Fruit fly (Drosophila melanogaster) whole organism, embryonic: ENCODE measurements around the gene UQCR-Q.

Experiments
- Blimp-1 ChIP-seq: fragments of 200-800 bp; sonication (Bioruptor generic); optimal IDR thresholded peaks from 3 replicates; lab custom pipeline; 2018; ENCODE audit warnings: missing biosample characterization, missing genetic modification characterization, mild to moderate bottlenecking, moderate library complexity, missing genetic modification reagents
- CG10147 ChIP-seq: fragments of 200-800 bp; sonication (Bioruptor generic); optimal IDR thresholded peaks from 2 replicates; lab custom pipeline; 2019; ENCODE audit warnings: missing biosample characterization, mild to moderate bottlenecking, missing genetic modification characterization, moderate library complexity
- CG10274 ChIP-seq: fragments of 200-800 bp; sonication (Bioruptor generic); optimal IDR thresholded peaks from 3 replicates; lab custom pipeline; 2017; ENCODE audit warnings: missing biosample characterization, mild to moderate bottlenecking, missing genetic modification characterization
- CG10321 ChIP-seq: fragments of 200-800 bp; sonication (Bioruptor generic); IDR thresholded peaks from 2 replicates; pipeline ENCODE4 v1.3.6; 2022; ENCODE audit warnings: missing biosample characterization, missing genetic modification characterization
- CG11085 ChIP-seq: fragments of 200-800 bp; sonication (Bioruptor generic); IDR thresholded peaks from 2 replicates; pipeline ENCODE4 v1.3.6; 2022; ENCODE audit warnings: missing biosample characterization, missing genetic modification characterization
- CG11560 ChIP-seq: fragments of 200-800 bp; sonication (Bioruptor generic); IDR thresholded peaks from 3 replicates; pipeline ENCODE4 v1.3.6; 2022; ENCODE audit warnings: missing biosample characterization, missing genetic modification characterization
- CG12744 ChIP-seq: fragments of 200-800 bp; sonication (Bioruptor generic); optimal IDR thresholded peaks from 2 replicates; lab custom pipeline; 2016; ENCODE audit warnings: missing biosample characterization, missing genetic modification characterization
- CG14441 ChIP-seq: fragments of 200-800 bp; sonication (Bioruptor generic); IDR thresholded peaks from 2 replicates; pipeline ENCODE4 v1.3.6; 2022; ENCODE audit warnings: missing biosample characterization, missing genetic modification characterization
- CG14860 ChIP-seq: fragments of 200-800 bp; sonication (Bioruptor generic); IDR thresholded peaks from 3 replicates; pipeline ENCODE4 v1.3.6; 2022; ENCODE audit warnings: missing biosample characterization, missing genetic modification characterization; ENCODE audit not compliant: partially characterized antibody
- CG17328 ChIP-seq: fragments of 200-800 bp; sonication (Bioruptor generic); IDR thresholded peaks from 2 replicates; pipeline ENCODE4 v1.3.6; 2022; ENCODE audit warnings: missing biosample characterization, missing genetic modification characterization
- CG18599 ChIP-seq: fragments of 200-800 bp; sonication (Bioruptor generic); optimal IDR thresholded peaks from 3 replicates; lab custom pipeline; 2017; ENCODE audit warnings: missing biosample characterization, missing genetic modification characterization, mild to moderate bottlenecking, moderate library complexity, missing genetic modification reagents
- CG2116 ChIP-seq: fragments of 200-800 bp; sonication (Bioruptor generic); optimal IDR thresholded peaks from 3 replicates; lab custom pipeline; 2018; ENCODE audit warnings: missing biosample characterization, mild to moderate bottlenecking, missing genetic modification characterization
- CG30431 ChIP-seq: fragments of 200-800 bp; sonication (Bioruptor generic); optimal IDR thresholded peaks from 2 replicates; lab custom pipeline; 2017; ENCODE audit warnings: missing biosample characterization, missing genetic modification characterization
- CG31365 ChIP-seq: fragments of 200-800 bp; sonication (Bioruptor generic); optimal IDR thresholded peaks from 2 replicates; lab custom pipeline; 2018; ENCODE audit warnings: missing biosample characterization, mild to moderate bottlenecking, missing genetic modification characterization
- CG3838 ChIP-seq: fragments of 200-800 bp; sonication (Bioruptor generic); optimal IDR thresholded peaks from 3 replicates; lab custom pipeline; 2016; ENCODE audit warnings: missing biosample characterization, missing genetic modification characterization
- CG4617 ChIP-seq: fragments of 200-800 bp; sonication (Bioruptor generic); optimal IDR thresholded peaks from 3 replicates; lab custom pipeline; 2016; ENCODE audit warnings: missing biosample characterization, missing genetic modification characterization, borderline replicate concordance
- CG4820 ChIP-seq: fragments of 200-800 bp; sonication (Bioruptor generic); optimal IDR thresholded peaks from 3 replicates; lab custom pipeline; 2016; ENCODE audit warnings: missing biosample characterization, missing genetic modification characterization
- CG7839 ChIP-seq: fragments of 200-800 bp; sonication (Bioruptor generic); optimal IDR thresholded peaks from 3 replicates; lab custom pipeline; 2018; ENCODE audit warnings: missing biosample characterization, mild to moderate bottlenecking, missing genetic modification characterization, moderate library complexity
- CG8359 ChIP-seq: fragments of 200-800 bp; sonication (Bioruptor generic); optimal IDR thresholded peaks from 2 replicates; lab custom pipeline; 2017; ENCODE audit warnings: missing biosample characterization, mild to moderate bottlenecking, missing genetic modification characterization, borderline replicate concordance
- CG8478 ChIP-seq: fragments of >200 bp; optimal IDR thresholded peaks from 2 replicates; lab custom pipeline; 2018
- CG9609 ChIP-seq: fragments of 200-800 bp; sonication (Bioruptor generic); optimal IDR thresholded peaks from 3 replicates; lab custom pipeline; 2016; ENCODE audit warnings: missing biosample characterization, missing genetic modification characterization
- Chrac-16 ChIP-seq: fragments of 200-800 bp; sonication (Bioruptor generic); optimal IDR thresholded peaks from 3 replicates; lab custom pipeline; 2016; ENCODE audit warnings: missing biosample characterization, missing genetic modification characterization
- Hr39 ChIP-seq: fragments of >200 bp; optimal IDR thresholded peaks from 2 replicates; lab custom pipeline; 2017
- Hr51 ChIP-seq, 2 experiments: fragments of 200-800 bp; sonication (Bioruptor generic); optimal IDR thresholded peaks; 2 replicates in 1 of 2; 3 replicates in 1 of 2; lab custom pipeline; 2016 to 2018; ENCODE audit warnings: missing biosample characterization in 2 of 2, missing genetic modification characterization in 2 of 2, mild to moderate bottlenecking in 1 of 2, moderate library complexity in 1 of 2
- Hr78 ChIP-seq, 2 experiments: fragments of 200-800 bp in 1 of 2; fragments of >200 bp in 1 of 2; sonication (Bioruptor generic) in 1 of 2; optimal IDR thresholded peaks; 2 replicates each; lab custom pipeline; 2017 to 2019; ENCODE audit warnings: missing biosample characterization in 2 of 2, missing genetic modification characterization in 2 of 2, mild to moderate bottlenecking in 1 of 2, moderate library complexity in 1 of 2
- Nf-YB ChIP-seq: fragments of 200-800 bp; sonication (Bioruptor generic); optimal IDR thresholded peaks from 3 replicates; lab custom pipeline; 2019; ENCODE audit warnings: missing biosample characterization, mild to moderate bottlenecking, missing genetic modification characterization, moderate library complexity
- NfI ChIP-seq: fragments of 200-800 bp; sonication (Bioruptor generic); optimal IDR thresholded peaks from 3 replicates; lab custom pipeline; 2018; ENCODE audit warnings: missing biosample characterization, mild to moderate bottlenecking, missing genetic modification characterization, moderate library complexity
- Spps ChIP-seq: fragments of 200-800 bp; sonication (Bioruptor generic); optimal IDR thresholded peaks from 2 replicates; lab custom pipeline; 2018; ENCODE audit warnings: missing biosample characterization, mild to moderate bottlenecking, missing genetic modification characterization
- ab ChIP-seq: fragments of 200-800 bp; sonication (Bioruptor generic); optimal IDR thresholded peaks from 2 replicates; lab custom pipeline; 2016; ENCODE audit warnings: missing biosample characterization, missing genetic modification characterization
- amos ChIP-seq: fragments of 200-800 bp; sonication (Bioruptor generic); IDR thresholded peaks from 2 replicates; pipeline ENCODE4 v1.3.6; 2022; ENCODE audit warnings: missing biosample characterization, missing genetic modification characterization; ENCODE audit not compliant: partially characterized antibody
- ash1 ChIP-seq: fragments of 200-800 bp; sonication (Bioruptor generic); optimal IDR thresholded peaks from 2 replicates; lab custom pipeline; 2018; ENCODE audit warnings: missing biosample characterization, mild to moderate bottlenecking, missing genetic modification characterization
- bbx ChIP-seq: fragments of 200-800 bp; sonication (Bioruptor generic); IDR thresholded peaks from 2 replicates; pipeline ENCODE4 v1.3.6; 2022; ENCODE audit warnings: missing biosample characterization, missing genetic modification characterization; ENCODE audit not compliant: partially characterized antibody
- btn ChIP-seq: fragments of 200-800 bp; sonication (Bioruptor generic); optimal IDR thresholded peaks from 2 replicates; lab custom pipeline; 2016; ENCODE audit warnings: missing biosample characterization, missing genetic modification characterization
- cas ChIP-seq: fragments of 200-800 bp; sonication (Bioruptor generic); IDR thresholded peaks from 2 replicates; pipeline ENCODE4 v1.3.6; 2022; ENCODE audit warnings: missing biosample characterization, missing genetic modification characterization
- da ChIP-seq: fragments of 200-800 bp; sonication (Bioruptor generic); optimal IDR thresholded peaks from 2 replicates; lab custom pipeline; 2016; ENCODE audit warnings: missing biosample characterization, missing genetic modification characterization
- ems ChIP-seq: fragments of 200-800 bp; sonication (Bioruptor generic); optimal IDR thresholded peaks from 3 replicates; lab custom pipeline; 2016; ENCODE audit warnings: missing biosample characterization, missing genetic modification characterization
- eve ChIP-seq, 2 experiments: fragments of >200 bp; optimal IDR thresholded peaks; 2 replicates each; lab custom pipeline; 2017; ENCODE audit warnings: missing biosample characterization in 2 of 2, missing genetic modification characterization in 2 of 2
- fu2 ChIP-seq: fragments of 200-800 bp; sonication (Bioruptor generic); optimal IDR thresholded peaks from 2 replicates; lab custom pipeline; 2016; ENCODE audit warnings: missing biosample characterization, missing genetic modification characterization
- grn ChIP-seq: fragments of 200-800 bp; sonication (Bioruptor generic); optimal IDR thresholded peaks from 3 replicates; lab custom pipeline; 2017; ENCODE audit warnings: missing biosample characterization, missing genetic modification characterization
- gt ChIP-seq: fragments of 200-800 bp; sonication (Bioruptor generic); IDR thresholded peaks from 2 replicates; pipeline ENCODE4 v1.3.6; 2022; ENCODE audit warnings: missing biosample characterization, missing genetic modification characterization
- jumu ChIP-seq: fragments of 200-800 bp; sonication (Bioruptor generic); optimal IDR thresholded peaks from 3 replicates; lab custom pipeline; 2016; ENCODE audit warnings: missing biosample characterization, missing genetic modification characterization
- maf-S ChIP-seq: fragments of 200-800 bp; sonication (Bioruptor generic); optimal IDR thresholded peaks from 2 replicates; lab custom pipeline; 2016; ENCODE audit warnings: missing biosample characterization, missing genetic modification characterization
- nmo ChIP-seq: fragments of 200-800 bp; sonication (Bioruptor generic); optimal IDR thresholded peaks from 2 replicates; lab custom pipeline; 2018; ENCODE audit warnings: missing biosample characterization, mild to moderate bottlenecking, missing genetic modification characterization, moderate library complexity
- pum ChIP-seq: fragments of 200-800 bp; sonication (Bioruptor generic); optimal IDR thresholded peaks from 2 replicates; lab custom pipeline; 2016; ENCODE audit warnings: missing biosample characterization, missing genetic modification characterization
- repo ChIP-seq: fragments of 200-800 bp; sonication (Bioruptor generic); optimal IDR thresholded peaks from 2 replicates; lab custom pipeline; 2016; ENCODE audit warnings: missing biosample characterization, missing genetic modification characterization
- stc ChIP-seq: fragments of 200-800 bp; sonication (Bioruptor generic); IDR thresholded peaks from 2 replicates; pipeline ENCODE4 v1.3.6; 2022; ENCODE audit warnings: missing biosample characterization, missing genetic modification characterization
- sug ChIP-seq: fragments of 200-800 bp; optimal IDR thresholded peaks from 2 replicates; lab custom pipeline; 2019; ENCODE audit warnings: missing biosample characterization, mild to moderate bottlenecking, missing genetic modification characterization, moderate library complexity
- tx ChIP-seq: fragments of 200-800 bp; sonication (Bioruptor generic); optimal IDR thresholded peaks from 2 replicates; lab custom pipeline; 2016; ENCODE audit warnings: missing biosample characterization, missing genetic modification characterization
- zfh1 ChIP-seq: fragments of 200-800 bp; sonication (Bioruptor generic); IDR thresholded peaks from 3 replicates; pipeline ENCODE4 v1.3.6; 2022; ENCODE audit warnings: missing biosample characterization, missing genetic modification characterization

The UQCR-Q gene

DNA sequence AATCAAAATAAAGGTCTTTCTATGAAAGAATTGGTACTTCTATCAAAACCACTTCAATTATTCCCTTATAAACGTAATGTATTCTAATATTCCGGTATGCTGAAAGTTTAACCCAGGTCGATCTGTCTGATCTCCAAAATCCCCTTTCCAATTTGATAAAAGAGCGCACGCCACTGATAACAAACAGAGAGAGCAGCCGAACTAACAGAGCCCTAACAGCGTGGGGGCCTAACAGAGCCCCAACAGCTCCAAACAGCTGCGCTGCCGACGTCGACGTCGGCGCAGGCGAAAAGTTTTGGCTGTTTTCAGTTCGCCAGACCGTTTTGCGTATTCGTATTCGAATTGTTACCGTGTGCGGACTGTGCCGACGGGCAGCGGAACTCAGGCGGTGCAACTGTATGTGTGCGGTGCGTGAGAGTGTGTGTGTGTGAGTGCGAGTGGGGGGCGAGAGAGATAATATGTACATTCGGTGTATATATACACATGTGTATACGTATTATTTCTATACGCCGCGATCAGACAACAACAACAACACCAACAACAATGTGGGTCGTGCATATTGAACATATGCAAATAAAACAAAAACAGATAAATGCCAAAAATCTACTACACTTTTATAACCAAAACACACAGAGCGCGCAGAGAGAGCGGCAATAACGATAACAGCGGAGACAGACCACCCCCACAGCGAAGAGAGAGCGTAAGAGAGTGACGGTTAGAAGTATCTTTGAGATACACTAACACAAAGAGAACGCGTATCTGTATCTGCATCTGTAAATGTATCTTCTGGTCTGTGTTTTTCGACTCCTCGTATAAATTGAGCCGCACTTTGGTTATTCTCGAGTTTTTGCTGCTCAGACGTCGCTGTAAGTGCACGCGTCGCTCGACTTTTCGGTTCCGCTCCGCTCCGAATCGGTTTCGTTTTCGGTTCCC is 12.5 kb downstream of the UQCR-Q start, which contains the start of gene Oatp74D (continued):
- TF ChIP-seq CG7839 (tag; lab: Kevin White, UChicago) = no peak
- peak; percentile 49 for TF ChIP-seq grn (GFP tag; lab: Kevin White, UChicago)
- peak; percentile 44 for TF ChIP-seq jumu
- peak in 1 of 2 experiments; percentile 13 for TF ChIP-seq Hr78 (GFP tag; optimal IDR thresholded peaks at IDR 0.05; lab: Kevin White, UChicago)
- no peak for TF ChIP-seq CG11560
- TF ChIP-seq tx (GFP tag; lab: Kevin White, UChicago) = no peak
- no peak for TF ChIP-seq ash1
- no peak for TF ChIP-seq Hr39 (lab: Kevin White, UChicago)
- no peak for TF ChIP-seq CG9609
- TF ChIP-seq Hr51 (GFP tag; optimal IDR thresholded peaks at IDR 0.05; lab: Kevin White, UChicago) = peak in 1 of 2 experiments; percentile 10
- no peak for TF ChIP-seq CG30431 (GFP tag; lab: Kevin White, UChicago)
- TF ChIP-seq CG11085 (GFP tag; lab: Robert Waterston, UW) = no peak
- TF ChIP-seq eve (GFP tag; optimal IDR thresholded peaks at IDR 0.05; lab: Kevin White, UChicago) = no peak
- TF ChIP-seq NfI = peak; percentile 8
- TF ChIP-seq CG10274 (GFP tag; lab: Kevin White, UChicago) = no peak
- TF ChIP-seq da (GFP tag; lab: Kevin White, UChicago) = no peak
- no peak; the same call in 1 of the 2 replicates for TF ChIP-seq amos
- TF ChIP-seq CG12744 (GFP tag; lab: Kevin White, UChicago) = no peak
- no peak for TF ChIP-seq CG4617
- no peak for TF ChIP-seq cas (GFP tag; lab: Robert Waterston, UW)
- TF ChIP-seq repo (GFP tag; lab: Kevin White, UChicago) = no peak
- TF ChIP-seq Blimp-1 = peak; percentile 33
- TF ChIP-seq nmo = peak; percentile 25
- no peak for TF ChIP-seq ems (GFP tag; lab: Kevin White, UChicago)
- no peak for TF ChIP-seq CG8478 (lab: Kevin White, UChicago)
- TF ChIP-seq CG18599 (GFP tag; lab: Kevin White, UChicago) = peak; percentile 59
- peak; percentile 25 for TF ChIP-seq Spps (tag; lab: Kevin White, UChicago)
- TF ChIP-seq CG10321 = no peak
- TF ChIP-seq gt (GFP tag; lab: Robert Waterston, UW) = no peak
- peak; percentile 33; the same call in 1 of the 2 replicates for TF ChIP-seq stc (GFP tag; lab: Robert Waterston, UW)
- 0 out of 2 replicates have a peak, but pooled peaks have one; percentile 11 for TF ChIP-seq CG14441 (GFP tag; lab: Robert Waterston, UW)
- peak; percentile 14 for TF ChIP-seq CG10147 (GFP tag; lab: Kevin White, UChicago)
- peak; percentile 41 for TF ChIP-seq CG3838 (GFP tag; lab: Kevin White, UChicago)
- peak; percentile 58 for TF ChIP-seq CG31365
- TF ChIP-seq fu2 (GFP tag; lab: Kevin White, UChicago) = no peak
- peak; percentile 19 for TF ChIP-seq CG8359
- TF ChIP-seq pum (GFP tag; lab: Kevin White, UChicago) = no peak
- TF ChIP-seq maf-S (GFP tag; lab: Kevin White, UChicago) = no peak
- no peak for TF ChIP-seq ab (GFP tag; lab: Kevin White, UChicago)
- TF ChIP-seq btn (GFP tag; lab: Kevin White, UChicago) = no peak
- TF ChIP-seq Chrac-16 (GFP tag; lab: Kevin White, UChicago) = peak; percentile 40
- peak; percentile 38 for TF ChIP-seq bbx (GFP tag; lab: Robert Waterston, UW)
- TF ChIP-seq CG4820 = no peak
- TF ChIP-seq zfh1 (GFP tag; lab: Robert Waterston, UW) = peak; percentile 30; the same call in 2 of the 3 replicates
- peak; percentile 87 for TF ChIP-seq sug (tag; lab: Kevin White, UChicago)
- peak; percentile 0 for TF ChIP-seq Nf-YB (GFP tag; lab: Kevin White, UChicago)
- peak; percentile 22; the same call in 1 of the 2 replicates for TF ChIP-seq CG17328 (GFP tag; lab: Robert Waterston, UW)
- peak; percentile 34 for TF ChIP-seq CG2116 (GFP tag; lab: Kevin White, UChicago)
- no peak for TF ChIP-seq CG14860 (GFP tag; lab: Robert Waterston, UW)
